Worm (Caenorhabditis elegans): ENCODE results near the gene T25E12.6.

T25E12.6 gene

DNA sequence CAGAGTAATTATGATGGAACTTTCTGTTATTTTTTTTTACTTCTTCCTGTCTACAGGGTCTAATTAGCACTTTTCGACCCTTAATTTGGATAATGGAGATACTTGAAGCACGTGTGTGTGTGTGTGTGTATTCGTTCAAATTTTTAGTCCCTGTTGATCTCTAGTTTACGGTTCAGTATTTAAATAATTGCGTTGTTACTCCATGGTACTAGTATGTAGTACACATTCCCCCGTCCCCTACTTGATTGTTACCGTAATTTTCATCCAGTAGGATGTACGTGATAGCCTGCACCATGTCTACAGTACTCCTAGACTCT, 37.0 kb downstream of the T25E12.6 start:
- TF ChIP-seq skn-1 (tag; optimal IDR thresholded peaks at IDR 0.05) (no peak), mdl-1 (tag; optimal IDR thresholded peaks at IDR 0.05) (no peak), dmd-4 (tag; optimal IDR thresholded peaks at IDR 0.05) (no peak), nhr-77 (tag; optimal IDR thresholded peaks at IDR 0.05) (no peak), ceh-16 (tag; optimal IDR thresholded peaks at IDR 0.05) (no peak), ZK546.5 (tag; optimal IDR thresholded peaks at IDR 0.05) (no peak), ceh-82 (tag; optimal IDR thresholded peaks at IDR 0.05) (no peak), elt-1 (tag; optimal IDR thresholded peaks at IDR 0.05) (no peak), sma-9 (GFP tag; optimal IDR thresholded peaks at IDR 0.05) (no peak), sma-9 (tag; optimal IDR thresholded peaks at IDR 0.05) (no peak), nhr-23 (tag; optimal IDR thresholded peaks at IDR 0.05) (no peak)

- TF ChIP-seq F13H6.1 (tag; optimal IDR thresholded peaks at IDR 0.05) (no peak), nhr-10 (tag; optimal IDR thresholded peaks at IDR 0.05) (no peak), gmeb-1 (tag; optimal IDR thresholded peaks at IDR 0.05) (no peak), lin-11 (tag; optimal IDR thresholded peaks at IDR 0.05) (no peak), sma-9 (GFP tag; optimal IDR thresholded peaks at IDR 0.05) (peak; percentile 19), sma-9 (tag; optimal IDR thresholded peaks at IDR 0.05) (no peak), blmp-1 (tag; optimal IDR thresholded peaks at IDR 0.05; ENCODE audit: insufficient read depth) (peak; percentile 11), ceh-16 (tag; optimal IDR thresholded peaks at IDR 0.05) (no peak), nhr-77 (tag; optimal IDR thresholded peaks at IDR 0.05) (no peak)
These were observed 37.7 kb downstream of the T25E12.6 start for ce11 chrV:16779971-16780370.

ce11 chrV:16780554-16780953, 38.3 kb downstream of the T25E12.6 start:
- TF ChIP-seq sma-9 (GFP tag; optimal IDR thresholded peaks at IDR 0.05) (peak; percentile 41), sma-9 (tag; optimal IDR thresholded peaks at IDR 0.05) (no peak), sma-3 (GFP tag; optimal IDR thresholded peaks at IDR 0.05) (peak; percentile 27), nhr-21 (tag; optimal IDR thresholded peaks at IDR 0.05) (peak; percentile 41), nhr-129 (tag; optimal IDR thresholded peaks at IDR 0.05) (no peak)

ce11 chrV:16781974-16782373, 39.8 kb downstream of the T25E12.6 start:
- no peak for TF ChIP-seq peb-1 (tag; optimal IDR thresholded peaks at IDR 0.05)
- TF ChIP-seq lin-39 (tag; optimal IDR thresholded peaks at IDR 0.05): no peak
- TF ChIP-seq unc-62 (GFP tag; optimal IDR thresholded peaks at IDR 0.05): no peak
- no peak for TF ChIP-seq C34F6.9 (tag; optimal IDR thresholded peaks at IDR 0.05)
- no peak for TF ChIP-seq mbf-1 (tag; optimal IDR thresholded peaks at IDR 0.05)
- no peak for TF ChIP-seq nhr-237 (tag; optimal IDR thresholded peaks at IDR 0.05)
- no peak for TF ChIP-seq ztf-1 (GFP tag; conservative IDR thresholded peaks at IDR 0.05)

ce11 chrV:16784806-16785205, 42.6 kb downstream of the T25E12.6 start:
- TF ChIP-seq ama-1 (optimal IDR thresholded peaks at IDR 0.05) (no peak), crh-2 (tag; optimal IDR thresholded peaks at IDR 0.05) (no peak), dmd-4 (tag; optimal IDR thresholded peaks at IDR 0.05) (no peak), elt-3 (tag; optimal IDR thresholded peaks at IDR 0.05) (no peak), F13H6.1 (tag; optimal IDR thresholded peaks at IDR 0.05) (no peak), nhr-10 (tag; optimal IDR thresholded peaks at IDR 0.05) (no peak), blmp-1 (tag; optimal IDR thresholded peaks at IDR 0.05; ENCODE audit: insufficient read depth) (no peak), nhr-23 (tag; optimal IDR thresholded peaks at IDR 0.05) (no peak), egl-27 (tag; optimal IDR thresholded peaks at IDR 0.05) (no peak)

DNA sequence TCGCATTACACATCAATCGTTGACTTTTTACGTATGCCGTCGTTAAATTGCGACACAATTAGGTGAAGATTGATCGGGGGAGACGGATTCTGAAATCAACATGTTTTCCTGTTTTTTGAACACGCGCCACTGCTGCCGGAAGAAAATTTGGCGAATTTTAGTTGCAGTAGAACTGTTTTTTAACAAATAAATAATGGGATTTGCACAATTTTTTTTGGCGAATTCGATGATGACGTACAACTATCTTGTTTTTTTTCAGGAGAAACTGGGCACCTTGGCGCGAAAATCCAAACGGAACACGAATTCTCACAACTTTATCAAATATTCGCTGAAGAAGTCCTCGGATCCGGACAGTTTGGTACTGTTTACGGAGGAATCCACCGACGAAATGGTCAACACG, 43.8 kb downstream of the T25E12.6 start:
- no peak for TF ChIP-seq lin-39 (tag; optimal IDR thresholded peaks at IDR 0.05)
- TF ChIP-seq nhr-21 (tag; optimal IDR thresholded peaks at IDR 0.05): no peak
- no peak for TF ChIP-seq lin-11 (tag; optimal IDR thresholded peaks at IDR 0.05)
- TF ChIP-seq zag-1 (tag; optimal IDR thresholded peaks at IDR 0.05): no peak
- no peak for TF ChIP-seq Y55F3AM.14 (GFP tag; optimal IDR thresholded peaks at IDR 0.05)
- TF ChIP-seq ZK546.5 (tag; optimal IDR thresholded peaks at IDR 0.05): no peak
- TF ChIP-seq gmeb-1 (tag; optimal IDR thresholded peaks at IDR 0.05): no peak
- TF ChIP-seq snpc-4 (tag; optimal IDR thresholded peaks at IDR 0.05): no peak
- no peak for TF ChIP-seq nhr-10 (tag; optimal IDR thresholded peaks at IDR 0.05)
- no peak for TF ChIP-seq peb-1 (tag; optimal IDR thresholded peaks at IDR 0.05)
- TF ChIP-seq F13H6.1 (tag; optimal IDR thresholded peaks at IDR 0.05): no peak
- no peak for TF ChIP-seq unc-55 (GFP tag; optimal IDR thresholded peaks at IDR 0.05)
- no peak for TF ChIP-seq lsy-2 (tag; optimal IDR thresholded peaks at IDR 0.05)
- TF ChIP-seq mbf-1 (tag; optimal IDR thresholded peaks at IDR 0.05): no peak
- no peak for TF ChIP-seq skn-1 (tag; optimal IDR thresholded peaks at IDR 0.05)
- TF ChIP-seq ztf-4 (tag; optimal IDR thresholded peaks at IDR 0.05): no peak
- no peak for TF ChIP-seq unc-39 (tag; optimal IDR thresholded peaks at IDR 0.05)
